Fruit fly (Drosophila melanogaster): ENCODE data around the gene CG7888.

Gene CG7888

DNA sequence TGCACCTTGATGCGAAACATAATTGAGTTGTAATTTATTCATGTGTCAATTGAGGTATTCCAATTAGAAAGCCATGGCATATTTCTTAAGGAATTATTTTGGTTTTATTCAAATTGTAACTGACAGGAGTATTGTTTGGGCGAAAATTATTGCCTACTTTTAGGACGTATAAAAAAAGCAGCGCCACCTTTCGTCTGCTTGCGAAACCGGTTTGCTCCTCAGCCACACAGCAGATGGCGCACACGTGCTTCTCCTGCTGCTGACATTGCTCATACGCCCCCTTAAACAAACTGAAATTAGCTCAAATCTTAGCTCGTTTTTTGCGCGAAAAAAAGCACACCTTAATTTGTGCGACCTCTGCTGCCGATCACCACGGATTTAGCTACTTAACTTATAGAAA is 6.0 kb upstream of the CG7888 start (continued):
- TF ChIP-seq Ssrp (tag; optimal IDR thresholded peaks at IDR 0.05): peak; percentile 39
- peak; percentile 83 for TF ChIP-seq Vsx1 (GFP tag; optimal IDR thresholded peaks at IDR 0.05)
- peak; percentile 31; the same call in 1 of the 2 replicates for TF ChIP-seq CG6272 (GFP tag; IDR thresholded peaks at IDR 0.05)
- peak; percentile 49; the same call in 2 of the 3 replicates for TF ChIP-seq CG14050 (GFP tag; IDR thresholded peaks at IDR 0.05)
- TF ChIP-seq odd (GFP tag; optimal IDR thresholded peaks at IDR 0.05): peak; percentile 52
- peak; percentile 32; the same call in 1 of the 3 replicates for TF ChIP-seq knrl (GFP tag; IDR thresholded peaks at IDR 0.05; ENCODE audit: partially characterized antibody)
- TF ChIP-seq CG10959 (GFP tag; IDR thresholded peaks at IDR 0.05): peak; percentile 81
- no peak for TF ChIP-seq sd (tag; optimal IDR thresholded peaks at IDR 0.05)
- peak; percentile 40 for TF ChIP-seq emc (GFP tag; optimal IDR thresholded peaks at IDR 0.05)
- TF ChIP-seq NK7.1 (GFP tag; optimal IDR thresholded peaks at IDR 0.05): peak; percentile 53
- TF ChIP-seq CG10543 (GFP tag; optimal IDR thresholded peaks at IDR 0.05): peak; percentile 64

DNA sequence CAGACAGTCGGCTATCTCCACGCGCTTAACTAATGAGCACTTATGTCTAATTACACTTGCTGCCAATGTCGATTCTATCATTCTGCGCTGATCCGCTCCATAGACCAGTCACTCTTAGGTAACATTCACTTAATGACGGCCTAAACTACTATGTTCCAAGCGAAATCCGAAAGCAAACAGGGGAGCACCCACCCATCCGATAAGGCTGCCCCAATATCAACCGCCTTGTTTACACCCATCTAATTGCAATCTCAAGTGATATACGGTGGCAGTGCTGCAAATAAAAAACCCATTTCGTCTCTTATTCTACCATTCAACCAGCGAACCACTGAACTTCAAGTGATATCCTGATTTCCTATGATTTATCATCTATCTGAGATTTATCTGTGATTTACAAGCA is 4.4 kb upstream of the CG7888 start:
- peak; percentile 34 for TF ChIP-seq Asciz (GFP tag; optimal IDR thresholded peaks at IDR 0.05)
- no peak for TF ChIP-seq CG6272 (GFP tag; IDR thresholded peaks at IDR 0.05)
- peak; percentile 72 for TF ChIP-seq CG15514 (GFP tag; optimal IDR thresholded peaks at IDR 0.05)
- no peak for TF ChIP-seq ac (GFP tag; optimal IDR thresholded peaks at IDR 0.05)
- TF ChIP-seq CG7839 (tag; optimal IDR thresholded peaks at IDR 0.05): peak; percentile 6
- peak; percentile 13; the same call in 1 of the 2 replicates for TF ChIP-seq CG14014 (GFP tag; IDR thresholded peaks at IDR 0.05)
- TF ChIP-seq dmrt99B (tag; optimal IDR thresholded peaks at IDR 0.05): peak; percentile 5
- TF ChIP-seq CG6689 (GFP tag; IDR thresholded peaks at IDR 0.05): no peak
- TF ChIP-seq CG34376 (GFP tag; optimal IDR thresholded peaks at IDR 0.05): peak; percentile 66
- no peak for TF ChIP-seq CG3163 (GFP tag; optimal IDR thresholded peaks at IDR 0.05)
- TF ChIP-seq CG6813 (GFP tag; optimal IDR thresholded peaks at IDR 0.05): peak; percentile 61
- TF ChIP-seq odd (GFP tag; optimal IDR thresholded peaks at IDR 0.05): peak; percentile 29
- TF ChIP-seq CG5180 (GFP tag; optimal IDR thresholded peaks at IDR 0.05): peak; percentile 51
- TF ChIP-seq CG16779 (GFP tag; IDR thresholded peaks at IDR 0.05): peak; percentile 59; the same call in 1 of the 2 replicates
- peak; percentile 12 for TF ChIP-seq PHDP (tag; optimal IDR thresholded peaks at IDR 0.05)
- TF ChIP-seq BtbVII (GFP tag; optimal IDR thresholded peaks at IDR 0.05): peak; percentile 38
- peak; percentile 86 for TF ChIP-seq Fer1 (GFP tag; optimal IDR thresholded peaks at IDR 0.05)
- peak; percentile 24 for TF ChIP-seq CG17359 (tag; optimal IDR thresholded peaks at IDR 0.05)
- no peak for TF ChIP-seq CG10274 (GFP tag; optimal IDR thresholded peaks at IDR 0.05)
- peak; percentile 38 for TF ChIP-seq ATbp (GFP tag; optimal IDR thresholded peaks at IDR 0.05)
- 0 out of 3 replicates have a peak, but pooled peaks have one; percentile 47 for TF ChIP-seq Dbx (GFP tag; IDR thresholded peaks at IDR 0.05)
- no peak for TF ChIP-seq CG13775 (GFP tag; optimal IDR thresholded peaks at IDR 0.05)
- no peak for TF ChIP-seq Myb (GFP tag; optimal IDR thresholded peaks at IDR 0.05)
- no peak for TF ChIP-seq CG12744 (GFP tag; optimal IDR thresholded peaks at IDR 0.05)
- peak; percentile 54 for TF ChIP-seq CG12769 (tag; optimal IDR thresholded peaks at IDR 0.05)
- no peak for TF ChIP-seq Dip2 (GFP tag; IDR thresholded peaks at IDR 0.05)
- TF ChIP-seq Xbp1 (GFP tag; optimal IDR thresholded peaks at IDR 0.05): no peak
- peak; percentile 75 for TF ChIP-seq CG7987 (GFP tag; optimal IDR thresholded peaks at IDR 0.05)
- peak; percentile 38 for TF ChIP-seq schlank (tag; optimal IDR thresholded peaks at IDR 0.05)
- no peak for TF ChIP-seq Dip3 (GFP tag; optimal IDR thresholded peaks at IDR 0.05)
- TF ChIP-seq fd3F (GFP tag; optimal IDR thresholded peaks at IDR 0.05): peak; percentile 18
- TF ChIP-seq CG9817 (tag; optimal IDR thresholded peaks at IDR 0.05): no peak
- peak; percentile 60 for TF ChIP-seq sug (tag; optimal IDR thresholded peaks at IDR 0.05)
- peak; percentile 21 for TF ChIP-seq Jarid2 (GFP tag; optimal IDR thresholded peaks at IDR 0.05)
- no peak for TF ChIP-seq CG17186 (GFP tag; optimal IDR thresholded peaks at IDR 0.05)
- TF ChIP-seq Fer2 (tag; optimal IDR thresholded peaks at IDR 0.05): peak; percentile 5
- no peak for TF ChIP-seq CG18262 (tag; optimal IDR thresholded peaks at IDR 0.05)
- peak; percentile 54 for TF ChIP-seq CG13894 (tag; optimal IDR thresholded peaks at IDR 0.05)
- peak; percentile 81 for TF ChIP-seq CG12071 (GFP tag; optimal IDR thresholded peaks at IDR 0.05)

Measured in whole organism, embryonic.